Fruit fly (Drosophila melanogaster): ENCODE results near the gene Rcd4.

Gene Rcd4

dm6 chr2L:8364006-8364956 is 18.4 kb upstream of the Rcd4 start, which contains the start of the genes RpS13 and CSN8 (continued):
- TF ChIP-seq ttk (GFP tag; IDR thresholded peaks at IDR 0.05) (no peak), chif (GFP tag; optimal IDR thresholded peaks at IDR 0.05) (no peak), CG34224 (GFP tag; IDR thresholded peaks at IDR 0.05; ENCODE audit: partially characterized antibody) (peak; percentile 93), sens-2 (GFP tag; IDR thresholded peaks at IDR 0.05) (no peak), dmrt11E (tag; optimal IDR thresholded peaks at IDR 0.05) (no peak), CG11696 (GFP tag; IDR thresholded peaks at IDR 0.05) (no peak), ap (GFP tag; IDR thresholded peaks at IDR 0.05) (no peak), CG17612 (GFP tag; IDR thresholded peaks at IDR 0.05) (no peak), CG8281 (tag; optimal IDR thresholded peaks at IDR 0.05) (no peak), CG17802 (tag; optimal IDR thresholded peaks at IDR 0.05) (no peak), CG7357 (GFP tag; IDR thresholded peaks at IDR 0.05) (0 out of 3 replicates have a peak, but pooled peaks have one; percentile 11), Atf6 (GFP tag; IDR thresholded peaks at IDR 0.05) (peak; percentile 45; the same call in 1 of the 2 replicates), trh (GFP tag; optimal IDR thresholded peaks at IDR 0.05) (no peak), CG15479 (GFP tag; optimal IDR thresholded peaks at IDR 0.05) (no peak), CG18764 (GFP tag; optimal IDR thresholded peaks at IDR 0.05) (no peak), HLH4C (GFP tag; IDR thresholded peaks at IDR 0.05; ENCODE audit: partially characterized antibody) (peak; percentile 92), hb (GFP tag; IDR thresholded peaks at IDR 0.05; ENCODE audit: partially characterized antibody) (peak; percentile 94), CG13123 (GFP tag; optimal IDR thresholded peaks at IDR 0.05) (no peak), Hr39 (optimal IDR thresholded peaks at IDR 0.05) (no peak), Bgb (GFP tag; IDR thresholded peaks at IDR 0.05; ENCODE audit: partially characterized antibody) (peak; percentile 90), psq (GFP tag; optimal IDR thresholded peaks at IDR 0.05) (no peak), Sry-δ (GFP tag; optimal IDR thresholded peaks at IDR 0.05) (peak; percentile 88), gt (GFP tag; IDR thresholded peaks at IDR 0.05) (no peak), wek (GFP tag; optimal IDR thresholded peaks at IDR 0.05) (no peak), Hmx (GFP tag; optimal IDR thresholded peaks at IDR 0.05) (no peak), eyg (GFP tag; optimal IDR thresholded peaks at IDR 0.05) (no peak), CG30403 (GFP tag; optimal IDR thresholded peaks at IDR 0.05) (no peak), CG5245 (GFP tag; optimal IDR thresholded peaks at IDR 0.05) (no peak), CG3726 (GFP tag; IDR thresholded peaks at IDR 0.05) (no peak), CG7372 (GFP tag; IDR thresholded peaks at IDR 0.05) (no peak), CG43689 (GFP tag; IDR thresholded peaks at IDR 0.05) (no peak), CG7839 (tag; optimal IDR thresholded peaks at IDR 0.05) (peak; percentile 10), CG14667 (GFP tag; IDR thresholded peaks at IDR 0.05) (no peak), CG4854 (GFP tag; optimal IDR thresholded peaks at IDR 0.05) (no peak), Sox100B (GFP tag; optimal IDR thresholded peaks at IDR 0.05) (no peak), CG32772 (GFP tag; IDR thresholded peaks at IDR 0.05) (no peak), Mad (GFP tag; optimal IDR thresholded peaks at IDR 0.05) (no peak), CG16779 (GFP tag; IDR thresholded peaks at IDR 0.05) (0 out of 2 replicates have a peak, but pooled peaks have one; percentile 31), CG9609 (GFP tag; optimal IDR thresholded peaks at IDR 0.05) (no peak), CG6689 (GFP tag; IDR thresholded peaks at IDR 0.05) (no peak), vnd (GFP tag; IDR thresholded peaks at IDR 0.05; ENCODE audit: partially characterized antibody) (peak; percentile 90), tap (tag; optimal IDR thresholded peaks at IDR 0.05) (peak; percentile 11), row (GFP tag; IDR thresholded peaks at IDR 0.05) (peak; percentile 49), CG10959 (GFP tag; IDR thresholded peaks at IDR 0.05) (no peak), crol (GFP tag; IDR thresholded peaks at IDR 0.05) (no peak), Ptx1 (GFP tag; IDR thresholded peaks at IDR 0.05) (no peak), CG3065 (GFP tag; optimal IDR thresholded peaks at IDR 0.05) (no peak), CG13894 (tag; optimal IDR thresholded peaks at IDR 0.05) (peak; percentile 47), sisA (GFP tag; IDR thresholded peaks at IDR 0.05) (no peak), pzg (GFP tag; optimal IDR thresholded peaks at IDR 0.05) (peak; percentile 90)

All from whole organism, embryonic.